Worm (Caenorhabditis elegans): ENCODE measurements around the gene ZK896.1.

Gene ZK896.1

DNA sequence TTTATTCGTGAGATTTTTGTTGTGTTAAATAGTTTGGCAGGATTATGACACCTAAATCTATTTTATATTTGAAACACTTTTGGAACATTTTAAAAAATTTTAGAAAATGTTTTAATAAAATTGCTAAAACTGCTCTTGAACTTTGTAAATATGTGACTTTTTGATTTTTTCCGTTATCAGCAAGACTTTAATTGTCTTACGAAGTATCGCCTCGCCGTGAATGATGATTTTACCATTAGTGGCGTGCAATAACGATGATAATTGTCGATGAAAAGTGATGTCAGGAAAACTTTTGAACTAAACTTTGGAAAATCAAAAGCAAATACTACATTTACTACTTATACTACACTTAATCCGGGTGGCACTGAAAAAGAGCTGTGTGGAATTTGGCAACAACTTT, 45.4 kb upstream of the ZK896.1 start:
- TF ChIP-seq lir-3 (tag; optimal IDR thresholded peaks at IDR 0.05) (no peak), pqm-1 (tag; optimal IDR thresholded peaks at IDR 0.05) (peak; percentile 25), daf-16 (GFP tag; optimal IDR thresholded peaks at IDR 0.05) (no peak), daf-16 (tag; optimal IDR thresholded peaks at IDR 0.05) (peak; percentile 34), nhr-28 (tag; optimal IDR thresholded peaks at IDR 0.05) (peak; percentile 66), hif-1 (tag; optimal IDR thresholded peaks at IDR 0.05) (no peak), lim-7 (GFP tag; IDR thresholded peaks at IDR 0.05) (no peak), dpl-1 (GFP tag; optimal IDR thresholded peaks at IDR 0.05) (no peak), spr-1 (tag; optimal IDR thresholded peaks at IDR 0.05) (no peak), unc-62 (GFP tag; optimal IDR thresholded peaks at IDR 0.05 in 1 of 2) (peak in 1 of 2 experiments; percentile 22), unc-62 (tag; optimal IDR thresholded peaks at IDR 0.05) (no peak), lin-1 (GFP tag; IDR thresholded peaks at IDR 0.05) (no peak), dmd-6 (GFP tag; IDR thresholded peaks at IDR 0.05) (peak; percentile 69)

DNA sequence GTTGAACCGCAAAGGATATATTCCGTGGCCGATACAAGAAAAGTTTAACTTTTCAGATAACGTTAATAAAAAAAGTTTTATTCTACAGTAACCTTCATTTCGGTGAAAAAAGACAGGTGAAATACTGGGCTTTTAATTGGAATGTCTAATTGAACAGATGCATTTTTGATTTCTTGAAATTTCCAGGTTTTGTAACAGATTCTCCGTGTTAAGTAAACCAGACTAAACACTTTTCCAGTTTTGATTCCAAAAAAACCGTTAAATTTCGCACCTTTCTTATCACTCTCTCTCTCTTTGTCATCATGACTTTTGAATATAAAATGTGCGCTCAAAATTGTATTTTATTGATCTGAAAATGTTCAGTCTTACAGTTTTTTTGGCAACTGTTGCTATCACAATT, 43.1 kb upstream of the ZK896.1 start, which contains the start of gene C32H11.3:
C32H11.3 (plus strand) TSS at position 301 of the 400 bp plus-strand sequence.
- TF ChIP-seq lsy-2 (tag; optimal IDR thresholded peaks at IDR 0.05) (no peak), aly-2 (tag; optimal IDR thresholded peaks at IDR 0.05) (no peak), saeg-2 (GFP tag; IDR thresholded peaks at IDR 0.05) (no peak)

- TF ChIP-seq daf-12 (tag; optimal IDR thresholded peaks at IDR 0.05) (no peak), F44E2.7 (GFP tag; IDR thresholded peaks at IDR 0.05) (no peak), lin-38 (GFP tag; IDR thresholded peaks at IDR 0.05) (no peak), attf-4 (tag; optimal IDR thresholded peaks at IDR 0.05) (no peak), ceh-62 (tag; optimal IDR thresholded peaks at IDR 0.05) (no peak), Y48G9A.11 (GFP tag; IDR thresholded peaks at IDR 0.05) (no peak), madf-5 (GFP tag; IDR thresholded peaks at IDR 0.05) (no peak), daf-16 (GFP tag; optimal IDR thresholded peaks at IDR 0.05) (no peak), daf-16 (tag; optimal IDR thresholded peaks at IDR 0.05) (no peak), T26A8.4 (GFP tag; IDR thresholded peaks at IDR 0.05) (no peak), mes-2 (tag; optimal IDR thresholded peaks at IDR 0.05; ENCODE audit: poor library complexity, severe bottlenecking) (no peak), ceh-28 (tag; optimal IDR thresholded peaks at IDR 0.05) (no peak), ama-1 (optimal IDR thresholded peaks at IDR 0.05) (no peak), ceh-20 (GFP tag; IDR thresholded peaks at IDR 0.05) (no peak), spr-1 (tag; optimal IDR thresholded peaks at IDR 0.05) (no peak), F37D6.2 (tag; optimal IDR thresholded peaks at IDR 0.05) (no peak), skn-1 (tag; optimal IDR thresholded peaks at IDR 0.05) (no peak), unc-62 (GFP tag; optimal IDR thresholded peaks at IDR 0.05 in 1 of 2) (no peak), unc-62 (tag; optimal IDR thresholded peaks at IDR 0.05) (no peak), mxl-2 (GFP tag; conservative IDR thresholded peaks at IDR 0.05) (no peak), lir-3 (tag; optimal IDR thresholded peaks at IDR 0.05) (no peak)
These were observed 40.3 kb upstream of the ZK896.1 start, which contains the start of gene srz-15 for ce11 chrIV:12915479-12915878. Gene srz-15, plus strand, starts transcription at chrIV:12915779.

DNA sequence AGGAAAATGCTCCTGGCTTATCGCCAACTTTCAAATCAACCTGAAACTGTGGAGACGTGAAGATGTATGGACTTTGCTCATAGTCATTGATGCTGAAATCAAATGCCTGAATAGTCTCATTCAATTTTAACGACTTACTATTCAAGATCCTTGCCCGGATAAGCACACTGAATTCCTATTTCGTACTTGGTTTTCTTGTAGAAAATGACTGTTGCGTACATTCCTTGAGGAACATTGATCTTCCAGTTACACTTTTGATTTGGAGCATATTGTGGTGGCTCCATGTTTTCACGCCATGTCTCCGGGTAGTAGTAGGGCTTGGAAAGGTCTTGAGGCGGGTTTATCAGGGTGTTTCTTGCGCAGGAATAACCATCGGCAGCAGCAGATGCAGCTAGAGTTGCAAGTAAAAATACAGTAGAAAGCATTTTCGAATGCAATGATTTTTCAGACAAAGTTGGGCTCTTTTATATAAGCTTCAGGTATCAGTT, 39.4 kb upstream of the ZK896.1 start, which contains the start of gene irg-6:
irg-6 (minus strand) TSS at position 438 of the 488 bp plus-strand sequence.
- TF ChIP-seq sdz-12 (GFP tag; optimal IDR thresholded peaks at IDR 0.05) (no peak), unc-62 (GFP tag; optimal IDR thresholded peaks at IDR 0.05 in 1 of 2) (peak in 1 of 2 experiments; percentile 97), unc-62 (tag; optimal IDR thresholded peaks at IDR 0.05) (no peak)

DNA sequence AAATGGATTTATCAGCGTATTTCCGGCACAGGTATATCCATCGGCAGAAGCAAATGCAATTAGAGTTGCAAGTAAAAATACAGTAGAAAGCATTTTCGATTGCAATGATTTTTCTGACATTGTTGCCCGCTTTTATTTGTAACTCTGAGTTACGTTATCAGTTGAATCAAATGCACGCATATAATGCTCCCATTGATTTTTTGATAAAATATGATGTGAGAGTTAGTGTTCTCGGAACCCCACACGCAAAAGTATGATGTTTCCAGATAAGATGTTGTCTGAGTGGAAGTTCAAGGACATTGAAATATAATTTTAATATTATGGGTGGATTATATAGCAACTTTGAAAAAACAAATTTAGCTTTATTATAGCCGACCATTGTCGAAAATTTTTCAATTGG, 36.8 kb upstream of the ZK896.1 start, which contains the start of gene K08D8.5:
K08D8.5 (minus strand) TSS at position 140 of the 400 bp plus-strand sequence.
- TF ChIP-seq lin-1 (GFP tag; IDR thresholded peaks at IDR 0.05) (no peak), dmd-6 (GFP tag; IDR thresholded peaks at IDR 0.05) (peak; percentile 70), hlh-11 (tag; optimal IDR thresholded peaks at IDR 0.05) (peak; percentile 7), ztf-11 (tag; optimal IDR thresholded peaks at IDR 0.05) (no peak), nhr-28 (tag; optimal IDR thresholded peaks at IDR 0.05) (peak; percentile 49), pqm-1 (tag; optimal IDR thresholded peaks at IDR 0.05) (peak; percentile 44)

Data from whole organism, L4 larva.